Worm (Caenorhabditis elegans) whole organism, L1 larva: ENCODE results near the gene nop-1.

Source experiments
- C34B4.2 ChIP-seq: sonication (generic microtip); optimal IDR thresholded peaks from 2 replicates; lab custom pipeline; 2017; ENCODE audit warnings: mild to moderate bottlenecking, missing genetic modification characterization, missing compliant biosample characterization
- aha-1 ChIP-seq: fragments of 150-350 bp; optimal IDR thresholded peaks from 2 replicates; lab custom pipeline; 2014; ENCODE audit warnings: missing biosample characterization, missing genetic modification characterization
- ceh-90 ChIP-seq: sonication (generic microtip); optimal IDR thresholded peaks from 2 replicates; lab custom pipeline; 2016; ENCODE audit warnings: missing genetic modification characterization, missing compliant biosample characterization
- dpl-1 ChIP-seq, 3 experiments: fragments of 150-350 bp in 2 of 3; sonication (generic microtip) in 1 of 3; optimal IDR thresholded peaks; 2 replicates each; lab custom pipeline; 2014 to 2017; ENCODE audit warnings: missing biosample characterization in 3 of 3, missing genetic modification characterization in 3 of 3, missing genetic modification reagents in 3 of 3
- fos-1 ChIP-seq: fragments of 150-350 bp; optimal IDR thresholded peaks from 2 replicates; lab custom pipeline; 2014; ENCODE audit warnings: missing biosample characterization, missing genetic modification characterization
- jun-1 ChIP-seq: fragments of 150-350 bp; optimal IDR thresholded peaks from 2 replicates; lab custom pipeline; 2014; ENCODE audit warnings: missing biosample characterization, missing genetic modification reagents, missing genetic modification characterization
- lin-14 ChIP-seq: fragments of 200-800 bp; sonication (Bioruptor generic); optimal IDR thresholded peaks from 2 replicates; lab custom pipeline; 2018; ENCODE audit warnings: mild to moderate bottlenecking, missing genetic modification characterization, moderate library complexity, missing compliant biosample characterization
- lin-15B ChIP-seq: fragments of 150-350 bp; sonication (generic microtip); optimal IDR thresholded peaks from 3 replicates; lab custom pipeline; 2014; ENCODE audit warnings: missing biosample characterization, missing genetic modification characterization
- mep-1 ChIP-seq: fragments of 150-350 bp; optimal IDR thresholded peaks from 2 replicates; lab custom pipeline; 2014; ENCODE audit warnings: missing biosample characterization, missing genetic modification characterization
- nhr-11 ChIP-seq: fragments of 150-350 bp; optimal IDR thresholded peaks from 2 replicates; lab custom pipeline; 2014; ENCODE audit warnings: missing biosample characterization, missing genetic modification characterization
- sox-4 ChIP-seq: sonication (generic microtip); optimal IDR thresholded peaks from 2 replicates; lab custom pipeline; 2016; ENCODE audit warnings: missing genetic modification characterization, missing compliant biosample characterization
- tlp-1 ChIP-seq: fragments of 150-350 bp; optimal IDR thresholded peaks from 2 replicates; lab custom pipeline; 2014; ENCODE audit warnings: missing biosample characterization, missing genetic modification characterization
- ztf-11 ChIP-seq, 2 experiments: sonication (generic microtip); optimal IDR thresholded peaks; 2 replicates each; lab custom pipeline; 2016 to 2017; ENCODE audit warnings: missing genetic modification characterization in 2 of 2, missing biosample characterization in 1 of 2, missing compliant biosample characterization in 1 of 2

DNA sequence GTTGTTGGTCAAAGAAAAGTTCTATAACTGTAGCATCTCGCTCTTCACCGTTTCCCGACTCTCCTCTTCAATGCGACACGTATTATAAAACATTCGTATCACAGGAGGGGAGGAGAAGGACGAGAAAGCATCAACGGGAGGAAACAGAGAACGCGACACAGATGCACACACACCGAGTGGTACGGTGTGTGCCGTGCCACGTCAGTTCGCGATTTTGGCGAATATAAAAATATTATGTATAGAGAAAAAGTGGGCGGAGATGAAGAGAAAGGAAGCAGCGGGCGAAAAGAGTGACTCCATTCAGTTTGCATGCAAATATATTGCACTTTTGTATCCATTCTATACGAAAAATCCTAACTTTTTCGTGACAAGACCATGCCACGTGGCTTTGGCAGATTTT lies 43.8 kb upstream of the nop-1 start:
- TF ChIP-seq dpl-1 (GFP tag; optimal IDR thresholded peaks at IDR 0.05; lab: Kevin White, UChicago) (no peak), lin-14 (GFP tag; lab: Kevin White, UChicago) (no peak), lin-15B (no peak), fos-1 (tag; lab: Kevin White, UChicago) (no peak), ceh-90 (no peak), ztf-11 (tag; optimal IDR thresholded peaks at IDR 0.05; lab: Kevin White, UChicago) (no peak), sox-4 (tag; lab: Kevin White, UChicago) (no peak), C34B4.2 (no peak), nhr-11 (tag; lab: Kevin White, UChicago) (no peak), jun-1 (tag; lab: Kevin White, UChicago) (no peak), mep-1 (tag; lab: Kevin White, UChicago) (no peak), tlp-1 (tag; lab: Kevin White, UChicago) (no peak), aha-1 (tag; lab: Kevin White, UChicago) (no peak)
